Worm (Caenorhabditis elegans) whole organism, L1 larva: ENCODE measurements around the gene W04H10.1.

Experiments used
- mef-2 ChIP-seq: fragments of 150-350 bp; optimal IDR thresholded peaks from 2 replicates; lab custom pipeline; 2014; ENCODE audit warnings: missing biosample characterization, missing genetic modification characterization
- pag-3 ChIP-seq: sonication (generic microtip); optimal IDR thresholded peaks from 2 replicates; lab custom pipeline; 2017; ENCODE audit warnings: missing genetic modification characterization, mild to moderate bottlenecking, missing compliant biosample characterization, antibody characterized with exemption, borderline replicate concordance; ENCODE audit not compliant: insufficient read depth
- snu-23 ChIP-seq: sonication (generic microtip); optimal IDR thresholded peaks from 2 replicates; lab custom pipeline; 2016; ENCODE audit warnings: missing genetic modification characterization, missing compliant biosample characterization

DNA sequence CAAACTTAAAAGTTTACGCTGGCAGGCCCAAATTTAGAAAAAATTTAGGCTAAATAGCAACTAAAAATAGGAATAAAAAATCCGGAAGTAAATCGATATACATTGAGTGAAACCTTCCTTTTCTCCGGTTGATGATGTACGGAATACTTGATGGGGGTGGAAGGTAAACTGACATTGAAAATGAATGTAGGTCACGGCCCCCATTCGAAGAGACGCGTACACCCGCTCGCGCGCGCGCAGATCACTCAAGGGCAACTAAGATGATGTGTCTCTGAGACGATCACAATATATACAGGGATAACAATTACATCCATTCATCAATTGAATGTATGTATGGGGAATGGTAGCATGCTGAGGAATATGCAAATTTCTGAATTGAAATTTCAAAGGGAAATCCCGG is 34.8 kb upstream of the W04H10.1 start:
- TF ChIP-seq snu-23 (GFP tag; lab: Kevin White, UChicago) (no peak), mef-2 (tag; lab: Kevin White, UChicago) (no peak), pag-3 (tag; lab: Kevin White, UChicago) (no peak)
